2 worm cellular contexts compared by ENCODE assay signal in the genomic region with DNA sequence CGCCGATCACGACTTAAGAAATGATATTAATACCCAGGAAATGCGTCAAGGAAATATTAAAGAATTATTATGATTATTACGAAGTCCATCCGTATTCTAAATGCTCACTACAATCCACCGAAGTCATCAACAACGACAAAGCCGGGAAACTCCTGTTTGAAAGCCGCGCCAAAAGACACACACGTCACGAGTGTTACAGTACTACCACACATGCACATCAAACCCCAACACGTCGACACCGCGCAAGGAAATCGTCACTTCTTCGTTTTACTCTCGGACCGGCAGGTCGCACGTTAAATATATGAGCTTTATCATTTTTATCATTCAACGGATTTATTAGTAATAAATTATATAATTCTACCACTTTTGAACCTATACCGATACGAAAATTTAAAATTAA.
TF ChIP-seq lines count a peak whose summit lies in the region.

No protein-coding gene starts in this region.

TF ChIP-seq in whole organism, L4 larva, 104 proteins besides CTCF, POLR2A, EP300 and RAD21:
- 0 out of 2 replicates have a peak, but pooled peaks have one; percentile 15 for TF ChIP-seq snpc-1.2 (GFP tag; IDR thresholded peaks at IDR 0.05; lab: Robert Waterston, UW)

TF ChIP-seq in whole organism, young adult, 124 proteins besides CTCF, POLR2A, EP300 and RAD21:
- peak; percentile 54 for TF ChIP-seq lsl-1 (GFP tag; optimal IDR thresholded peaks at IDR 0.05; lab: Kevin White, UChicago)
- peak; percentile 73 for TF ChIP-seq F33H1.4 (GFP tag; IDR thresholded peaks at IDR 0.05; lab: Robert Waterston, UW)
TF ChIP-seq in whole organism, young adult: peak in this region for 2; not testable (repeated sequence) for 122.
